Worm (Caenorhabditis elegans) whole organism, late embryonic: ENCODE results near the gene lact-4.

Experiments used
- C08G9.2 ChIP-seq: sonication (generic microtip); optimal IDR thresholded peaks from 2 replicates; lab custom pipeline; 2016; ENCODE audit warnings: mild to moderate bottlenecking, missing genetic modification characterization, moderate library complexity, missing compliant biosample characterization
- K09A11.1 ChIP-seq: sonication (generic microtip); optimal IDR thresholded peaks from 2 replicates; lab custom pipeline; 2017; ENCODE audit warnings: antibody characterized with exemption, mild to moderate bottlenecking, missing genetic modification characterization, missing compliant biosample characterization; ENCODE audit not compliant: insufficient read depth
- ahr-1 ChIP-seq: sonication (generic microtip); optimal IDR thresholded peaks from 2 replicates; lab custom pipeline; 2016; ENCODE audit warnings: missing genetic modification characterization, missing compliant biosample characterization
- ama-1 ChIP-seq: fragments of 150-350 bp; optimal IDR thresholded peaks from 2 replicates; lab custom pipeline; 2014
- ceh-14 ChIP-seq: sonication (generic microtip); optimal IDR thresholded peaks from 2 replicates; lab custom pipeline; 2016; ENCODE audit warnings: missing genotype, missing genetic modification characterization, missing compliant biosample characterization
- ceh-18 ChIP-seq: sonication (generic microtip); optimal IDR thresholded peaks from 2 replicates; lab custom pipeline; 2016; ENCODE audit warnings: missing genetic modification characterization, missing compliant biosample characterization
- ceh-19 ChIP-seq: fragments of 200-800 bp; sonication (Bioruptor generic); optimal IDR thresholded peaks from 2 replicates; lab custom pipeline; 2018; ENCODE audit warnings: mild to moderate bottlenecking, missing genetic modification characterization, missing compliant biosample characterization
- ceh-22 ChIP-seq: sonication (generic microtip); optimal IDR thresholded peaks from 2 replicates; lab custom pipeline; 2017; ENCODE audit warnings: missing biosample characterization, missing genetic modification characterization
- ceh-31 ChIP-seq: sonication (generic microtip); optimal IDR thresholded peaks from 2 replicates; lab custom pipeline; 2016; ENCODE audit warnings: missing genetic modification characterization, missing compliant biosample characterization
- ceh-34 ChIP-seq: sonication (generic microtip); optimal IDR thresholded peaks from 2 replicates; lab custom pipeline; 2016; ENCODE audit warnings: mild to moderate bottlenecking, missing genetic modification characterization, missing compliant biosample characterization
- ceh-9 ChIP-seq: sonication (generic microtip); optimal IDR thresholded peaks from 2 replicates; lab custom pipeline; 2016; ENCODE audit warnings: mild to moderate bottlenecking, missing genetic modification characterization, inconsistent platforms, missing compliant biosample characterization
- che-1 ChIP-seq: sonication (generic microtip); optimal IDR thresholded peaks from 2 replicates; lab custom pipeline; 2016; ENCODE audit warnings: mild to moderate bottlenecking, missing genetic modification characterization, missing compliant biosample characterization
- dmd-4 ChIP-seq: sonication (generic microtip); optimal IDR thresholded peaks from 2 replicates; lab custom pipeline; 2016; ENCODE audit warnings: borderline replicate concordance, missing genetic modification characterization, missing compliant biosample characterization
- dve-1 ChIP-seq: sonication (generic microtip); optimal IDR thresholded peaks from 2 replicates; lab custom pipeline; 2017; ENCODE audit warnings: antibody characterized with exemption, mild to moderate bottlenecking, missing genetic modification characterization, missing compliant biosample characterization
- elt-4 ChIP-seq: sonication (generic microtip); optimal IDR thresholded peaks from 2 replicates; lab custom pipeline; 2016; ENCODE audit warnings: missing genetic modification characterization, missing compliant biosample characterization
- ets-4 ChIP-seq: sonication (generic microtip); optimal IDR thresholded peaks from 2 replicates; lab custom pipeline; 2016; ENCODE audit warnings: missing genetic modification characterization, missing compliant biosample characterization
- fkh-6 ChIP-seq: sonication (generic microtip); optimal IDR thresholded peaks from 2 replicates; lab custom pipeline; 2016; ENCODE audit warnings: missing genetic modification characterization, missing compliant biosample characterization
- gmeb-2 ChIP-seq: sonication (generic microtip); optimal IDR thresholded peaks from 2 replicates; lab custom pipeline; 2016; ENCODE audit warnings: missing genetic modification characterization, inconsistent platforms, missing compliant biosample characterization
- hlh-15 ChIP-seq: sonication (generic microtip); optimal IDR thresholded peaks from 2 replicates; lab custom pipeline; 2016; ENCODE audit warnings: missing genetic modification characterization, missing compliant biosample characterization
- hlh-30 ChIP-seq: sonication (generic microtip); optimal IDR thresholded peaks from 2 replicates; lab custom pipeline; 2017; ENCODE audit warnings: antibody characterized with exemption, missing genetic modification characterization, missing compliant biosample characterization; ENCODE audit not compliant: insufficient read depth
- hlh-8 ChIP-seq: sonication (generic microtip); optimal IDR thresholded peaks from 2 replicates; lab custom pipeline; 2016; ENCODE audit warnings: missing genotype, missing genetic modification characterization, missing compliant biosample characterization
- lim-6 ChIP-seq: sonication (generic microtip); optimal IDR thresholded peaks from 2 replicates; lab custom pipeline; 2016; ENCODE audit warnings: missing genetic modification characterization, missing compliant biosample characterization
- madf-2 ChIP-seq: sonication (generic microtip); optimal IDR thresholded peaks from 2 replicates; lab custom pipeline; 2017; ENCODE audit warnings: missing genetic modification characterization, missing compliant biosample characterization
- mec-3 ChIP-seq: sonication (generic microtip); optimal IDR thresholded peaks from 2 replicates; lab custom pipeline; 2016; ENCODE audit warnings: borderline replicate concordance, missing genetic modification characterization, missing compliant biosample characterization
- nhr-11 ChIP-seq: fragments of 150-350 bp; optimal IDR thresholded peaks from 2 replicates; lab custom pipeline; 2014; ENCODE audit warnings: missing biosample characterization, missing genetic modification characterization
- odd-2 ChIP-seq: sonication (generic microtip); optimal IDR thresholded peaks from 2 replicates; lab custom pipeline; 2017; ENCODE audit warnings: antibody characterized with exemption, mild to moderate bottlenecking, missing genetic modification characterization, missing compliant biosample characterization
- pat-9 ChIP-seq: fragments of 200-800 bp; sonication (Bioruptor generic); optimal IDR thresholded peaks from 2 replicates; lab custom pipeline; 2018; ENCODE audit warnings: mild to moderate bottlenecking, missing genetic modification characterization, moderate library complexity, missing compliant biosample characterization
- pax-1 ChIP-seq: fragments of 150-350 bp; optimal IDR thresholded peaks from 2 replicates; lab custom pipeline; 2014; ENCODE audit warnings: missing biosample characterization, missing genetic modification characterization
- pqm-1 ChIP-seq: sonication (generic microtip); optimal IDR thresholded peaks from 2 replicates; lab custom pipeline; 2016; ENCODE audit warnings: missing genetic modification characterization, missing compliant biosample characterization
- pros-1 ChIP-seq: fragments of 150-350 bp; optimal IDR thresholded peaks from 2 replicates; lab custom pipeline; 2014; ENCODE audit warnings: missing biosample characterization, missing genetic modification reagents, missing genetic modification characterization
- sdc-2 ChIP-seq: sonication (generic microtip); optimal IDR thresholded peaks from 2 replicates; lab custom pipeline; 2016; ENCODE audit warnings: missing genotype, missing genetic modification characterization, missing compliant biosample characterization
- sox-2 ChIP-seq: fragments of 200-800 bp; sonication (Bioruptor generic); IDR thresholded peaks from 2 replicates; pipeline ENCODE4 v1.3.6; 2022; ENCODE audit warnings: missing genetic modification reagents, missing genetic modification characterization, missing compliant biosample characterization
- sox-4 ChIP-seq: sonication (generic microtip); optimal IDR thresholded peaks from 2 replicates; lab custom pipeline; 2017; ENCODE audit warnings: mild to moderate bottlenecking, missing genetic modification characterization, inconsistent platforms, missing compliant biosample characterization
- syd-9 ChIP-seq: sonication (generic microtip); optimal IDR thresholded peaks from 2 replicates; lab custom pipeline; 2016; ENCODE audit warnings: mild to moderate bottlenecking, missing genetic modification characterization, moderate library complexity, missing compliant biosample characterization
- tbx-7 ChIP-seq: sonication (generic microtip); optimal IDR thresholded peaks from 2 replicates; lab custom pipeline; 2016; ENCODE audit warnings: missing genotype, missing genetic modification characterization, missing compliant biosample characterization
- ttx-3 ChIP-seq: sonication (generic microtip); optimal IDR thresholded peaks from 2 replicates; lab custom pipeline; 2016; ENCODE audit warnings: missing genetic modification reagents, missing genetic modification characterization, missing compliant biosample characterization
- unc-3 ChIP-seq, 2 experiments: fragments of 200-800 bp in 1 of 2; sonication (Bioruptor generic) in 1 of 2; sonication (generic microtip) in 1 of 2; conservative IDR thresholded peaks in 1 of 2; optimal IDR thresholded peaks in 1 of 2; 2 replicates each; pipeline versions ENCODE4 v1.3.6 to Lab custom; 2016 to 2022; ENCODE audit warnings: missing compliant biosample characterization in 2 of 2, missing genetic modification characterization in 2 of 2, missing genetic modification reagents in 1 of 2
- unc-86 ChIP-seq: sonication (generic microtip); optimal IDR thresholded peaks from 2 replicates; lab custom pipeline; 2016; ENCODE audit warnings: missing genetic modification characterization, missing compliant biosample characterization
- zip-5 ChIP-seq: sonication (generic microtip); optimal IDR thresholded peaks from 2 replicates; lab custom pipeline; 2016; ENCODE audit warnings: missing genetic modification characterization, missing compliant biosample characterization
- ztf-16 ChIP-seq: sonication (generic microtip); optimal IDR thresholded peaks from 2 replicates; lab custom pipeline; 2017; ENCODE audit warnings: missing genetic modification characterization, missing compliant biosample characterization

lact-4 gene

ce11 chrII:8441519-8441918, 38.8 kb downstream of the lact-4 start:
- TF ChIP-seq ceh-19 (GFP tag; lab: Kevin White, UChicago) (no peak), ztf-16 (tag; lab: Kevin White, UChicago) (no peak), pax-1 (tag; lab: Kevin White, UChicago) (no peak), elt-4 (tag; lab: Kevin White, UChicago) (no peak), unc-3 (GFP tag; conservative IDR thresholded peaks at IDR 0.05; lab: Robert Waterston, UW) (no peak), unc-3 (tag; optimal IDR thresholded peaks at IDR 0.05; lab: Kevin White, UChicago) (no peak), dve-1 (tag; lab: Kevin White, UChicago) (no peak)

- no peak for TF ChIP-seq hlh-15 (tag; lab: Kevin White, UChicago)
These were observed 39.5 kb downstream of the lact-4 start for ce11 chrII:8440792-8441191.

- TF ChIP-seq pat-9 (tag; lab: Kevin White, UChicago) = no peak
- TF ChIP-seq ahr-1 = no peak
- no peak for TF ChIP-seq ceh-34
- TF ChIP-seq C08G9.2 (tag; lab: Kevin White, UChicago) = no peak
- TF ChIP-seq ceh-31 (tag; lab: Kevin White, UChicago) = no peak
- no peak for TF ChIP-seq ceh-9
These were observed 40.2 kb downstream of the lact-4 start for ce11 chrII:8440097-8440496.

ce11 chrII:8438791-8439287, 41.4 kb downstream of the lact-4 start, which contains the start of gene lips-10:
Gene lips-10, plus strand, starts transcription at chrII:8439168.
- TF ChIP-seq ceh-18 (tag; lab: Kevin White, UChicago) (no peak), ama-1 (lab: Kevin White, UChicago) (no peak), ahr-1 (no peak), elt-4 (tag; lab: Kevin White, UChicago) (no peak), che-1 (tag; lab: Kevin White, UChicago) (no peak)

ce11 chrII:8437035-8437434, 43.2 kb downstream of the lact-4 start, which contains the start of gene acp-3:
Gene acp-3, minus strand, starts transcription at chrII:8437135.
- TF ChIP-seq ceh-9 (no peak), fkh-6 (tag; lab: Kevin White, UChicago) (no peak), odd-2 (no peak), unc-86 (no peak), dve-1 (tag; lab: Kevin White, UChicago) (no peak), K09A11.1 (no peak), pros-1 (tag; lab: Kevin White, UChicago) (no peak), gmeb-2 (tag; lab: Kevin White, UChicago) (no peak), ceh-14 (tag; lab: Kevin White, UChicago) (no peak), sdc-2 (tag; lab: Kevin White, UChicago) (no peak), nhr-11 (tag; lab: Kevin White, UChicago) (no peak), tbx-7 (tag; lab: Kevin White, UChicago) (no peak), dmd-4 (tag; lab: Kevin White, UChicago) (no peak), ets-4 (no peak), madf-2 (tag; lab: Kevin White, UChicago) (no peak), hlh-30 (tag; lab: Kevin White, UChicago) (no peak), che-1 (tag; lab: Kevin White, UChicago) (no peak), sox-4 (no peak), pqm-1 (no peak), ceh-22 (tag; lab: Kevin White, UChicago) (no peak)

- no peak for TF ChIP-seq syd-9 (tag; lab: Kevin White, UChicago)
- no peak for TF ChIP-seq ttx-3
- no peak for TF ChIP-seq mec-3
- TF ChIP-seq dmd-4 (tag; lab: Kevin White, UChicago) = no peak
- TF ChIP-seq C08G9.2 (tag; lab: Kevin White, UChicago) = no peak
- TF ChIP-seq sox-2 (GFP tag; lab: Robert Waterston, UW) = no peak
- no peak for TF ChIP-seq lim-6 (tag; lab: Kevin White, UChicago)
- TF ChIP-seq pqm-1 = no peak
- TF ChIP-seq gmeb-2 (tag; lab: Kevin White, UChicago) = no peak
- no peak for TF ChIP-seq hlh-8
- no peak for TF ChIP-seq ceh-14 (tag; lab: Kevin White, UChicago)
- no peak for TF ChIP-seq zip-5 (tag; lab: Kevin White, UChicago)
These were observed 45.3 kb downstream of the lact-4 start, which contains the start of gene acp-4 for ce11 chrII:8435005-8435404. Gene acp-4, minus strand, starts transcription at chrII:8435105.
